Worm (Caenorhabditis elegans) whole organism, L4/young adult: ENCODE measurements around the gene bath-5.

Experiments used
- W03F9.2 ChIP-seq: fragments of 150-350 bp; optimal IDR thresholded peaks from 2 replicates; lab custom pipeline; 2014; ENCODE audit warnings: missing biosample characterization, missing genetic modification characterization
- him-1 ChIP-seq: sonication (generic microtip); optimal IDR thresholded peaks from 2 replicates; lab custom pipeline; 2016; ENCODE audit warnings: missing genotype, missing genetic modification reagents, missing genetic modification characterization, missing compliant biosample characterization

DNA sequence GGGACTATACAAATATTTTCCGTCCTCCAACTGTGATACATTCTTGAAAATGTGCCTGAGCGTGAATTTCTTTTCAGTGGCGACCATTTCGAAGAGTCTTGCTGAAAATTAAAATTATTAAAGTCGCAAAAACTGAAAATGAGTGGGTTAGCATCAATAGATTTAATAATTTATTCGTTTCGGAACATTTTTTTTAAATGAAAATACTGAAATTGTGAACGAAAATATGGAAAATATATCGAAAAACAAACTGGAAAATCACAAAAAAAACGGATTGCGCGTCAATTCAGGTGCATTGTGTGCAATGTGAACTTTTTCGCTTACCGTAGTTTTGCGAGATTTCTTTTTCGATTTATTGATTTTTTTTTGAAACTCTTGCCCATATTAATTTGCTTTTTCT, at the start of gene bath-5:
- TF ChIP-seq W03F9.2 (no peak), him-1 (tag; lab: Kevin White, UChicago) (no peak)
